Worm (Caenorhabditis elegans) whole organism, mixed stage, embryonic: ENCODE results near the gene Y50D4C.3.

Experiments
- flh-1 ChIP-seq: fragments of 200-800 bp; sonication (Bioruptor generic); optimal IDR thresholded peaks from 2 replicates; lab custom pipeline; 2018; ENCODE audit warnings: mild to moderate bottlenecking, missing genetic modification characterization, moderate library complexity, missing compliant biosample characterization
- mab-5 ChIP-seq: fragments of 150-350 bp; optimal IDR thresholded peaks from 2 replicates; lab custom pipeline; 2014; ENCODE audit warnings: missing biosample characterization, missing genetic modification characterization
- nhr-28 ChIP-seq: fragments of 150-350 bp; optimal IDR thresholded peaks from 2 replicates; lab custom pipeline; 2014; ENCODE audit warnings: missing biosample characterization, missing genetic modification characterization
- pha-4 ChIP-seq: fragments of 150-350 bp; optimal IDR thresholded peaks from 2 replicates; lab custom pipeline; 2018; ENCODE audit warnings: missing biosample characterization, missing genetic modification reagents, missing genetic modification characterization
- snpc-4 ChIP-seq: fragments of 150-350 bp; optimal IDR thresholded peaks from 2 replicates; lab custom pipeline; 2014; ENCODE audit warnings: missing biosample characterization, missing genetic modification characterization
- sptf-1 ChIP-seq: sonication (generic microtip); optimal IDR thresholded peaks from 2 replicates; lab custom pipeline; 2017; ENCODE audit warnings: mild to moderate bottlenecking, missing genetic modification characterization, moderate library complexity, missing compliant biosample characterization
- unc-39 ChIP-seq: fragments of 150-350 bp; optimal IDR thresholded peaks from 2 replicates; lab custom pipeline; 2014; ENCODE audit warnings: missing biosample characterization, missing genetic modification characterization
- unc-62 ChIP-seq: fragments of 150-350 bp; optimal IDR thresholded peaks from 2 replicates; lab custom pipeline; 2014; ENCODE audit warnings: missing biosample characterization, missing genetic modification reagents, missing genetic modification characterization
- ztf-11 ChIP-seq: fragments of 150-350 bp; optimal IDR thresholded peaks from 2 replicates; lab custom pipeline; 2014; ENCODE audit warnings: missing biosample characterization, missing genetic modification characterization

- TF ChIP-seq snpc-4 (tag; lab: Kevin White, UChicago), result no peak
- no peak for TF ChIP-seq nhr-28 (tag; lab: Kevin White, UChicago)
- no peak for TF ChIP-seq ztf-11 (tag; lab: Kevin White, UChicago)
- TF ChIP-seq sptf-1 (tag; lab: Kevin White, UChicago), result no peak
- TF ChIP-seq pha-4 (tag; lab: Kevin White, UChicago), result no peak
- TF ChIP-seq flh-1, result no peak
- TF ChIP-seq unc-39 (tag; lab: Kevin White, UChicago), result no peak
- TF ChIP-seq unc-62 (GFP tag; lab: Kevin White, UChicago), result no peak
- TF ChIP-seq mab-5 (tag; lab: Kevin White, UChicago), result no peak
These were observed 2.5 kb downstream of the Y50D4C.3 start for ce11 chrV:942556-942955.
